Fruit fly (Drosophila melanogaster) whole organism, adult: ENCODE results near the gene PpV.

Source experiments
- CG11617 ChIP-seq: fragments of 200-800 bp; sonication (Bioruptor generic); optimal IDR thresholded peaks from 2 replicates; lab custom pipeline; 2017; ENCODE audit warnings: mild to moderate bottlenecking, missing biosample characterization, missing genetic modification reagents, missing genetic modification characterization
- CG12768 ChIP-seq: fragments of 200-800 bp; sonication (Bioruptor generic); optimal IDR thresholded peaks from 2 replicates; lab custom pipeline; 2017; ENCODE audit warnings: missing biosample characterization, missing genetic modification characterization, mild to moderate bottlenecking, moderate library complexity, missing genetic modification reagents
- CG14711 ChIP-seq: fragments of 200-800 bp; sonication (Bioruptor generic); optimal IDR thresholded peaks from 2 replicates; lab custom pipeline; 2018; ENCODE audit warnings: missing biosample characterization, mild to moderate bottlenecking, missing genetic modification characterization, moderate library complexity
- CG1620 ChIP-seq: fragments of 200-800 bp; sonication (Bioruptor generic); optimal IDR thresholded peaks from 2 replicates; lab custom pipeline; 2016; ENCODE audit warnings: missing biosample characterization, missing genetic modification characterization
- CG33017 ChIP-seq: fragments of 200-800 bp; sonication (Bioruptor generic); optimal IDR thresholded peaks from 2 replicates; lab custom pipeline; 2018; ENCODE audit warnings: missing biosample characterization, mild to moderate bottlenecking, missing genetic modification characterization, moderate library complexity
- CG5204 ChIP-seq: fragments of 200-800 bp; sonication (Bioruptor generic); optimal IDR thresholded peaks from 2 replicates; lab custom pipeline; 2016; ENCODE audit warnings: missing biosample characterization, missing genetic modification characterization
- CG7045 ChIP-seq: fragments of 200-800 bp; sonication (Bioruptor generic); optimal IDR thresholded peaks from 2 replicates; lab custom pipeline; 2017; ENCODE audit warnings: missing biosample characterization, mild to moderate bottlenecking, missing genetic modification characterization
- CG7101 ChIP-seq: fragments of 200-800 bp; sonication (Bioruptor generic); optimal IDR thresholded peaks from 2 replicates; lab custom pipeline; 2018; ENCODE audit warnings: missing biosample characterization, mild to moderate bottlenecking, missing genetic modification characterization, moderate library complexity
- Clk ChIP-seq: fragments of 200-800 bp; sonication (Bioruptor generic); optimal IDR thresholded peaks from 2 replicates; lab custom pipeline; 2017; ENCODE audit warnings: missing biosample characterization, missing genetic modification characterization
- Crg-1 ChIP-seq: fragments of 200-800 bp; sonication (Bioruptor generic); optimal IDR thresholded peaks from 2 replicates; lab custom pipeline; 2016; ENCODE audit warnings: missing biosample characterization, missing genetic modification characterization
- Hr96 ChIP-seq: fragments of 200-800 bp; sonication (Bioruptor generic); optimal IDR thresholded peaks from 2 replicates; lab custom pipeline; 2016; ENCODE audit warnings: missing biosample characterization, missing genetic modification characterization
- Mnt ChIP-seq: fragments of 200-800 bp; sonication (Bioruptor generic); optimal IDR thresholded peaks from 2 replicates; lab custom pipeline; 2016; ENCODE audit warnings: missing biosample characterization, mild to moderate bottlenecking, missing genetic modification characterization
- bab1 ChIP-seq: fragments of 200-800 bp; sonication (Bioruptor generic); optimal IDR thresholded peaks from 3 replicates; lab custom pipeline; 2019; ENCODE audit warnings: missing biosample characterization, mild to moderate bottlenecking, missing genetic modification characterization, moderate library complexity
- cic ChIP-seq: fragments of 200-800 bp; sonication (Bioruptor generic); optimal IDR thresholded peaks from 2 replicates; lab custom pipeline; 2017; ENCODE audit warnings: missing biosample characterization, mild to moderate bottlenecking, missing genetic modification characterization, moderate library complexity
- cnc ChIP-seq, 2 experiments: fragments of >200 bp; optimal IDR thresholded peaks; 2 replicates each; lab custom pipeline; 2017
- kay ChIP-seq: fragments of 200-800 bp; sonication (Bioruptor generic); peaks from one replicate; lab custom pipeline; 2016; ENCODE audit warnings: missing biosample characterization, missing genetic modification characterization, borderline replicate concordance
- ovo ChIP-seq: fragments of 200-800 bp; sonication (Bioruptor generic); optimal IDR thresholded peaks from 2 replicates; lab custom pipeline; 2016; ENCODE audit warnings: missing biosample characterization, missing genetic modification characterization
- pad ChIP-seq: fragments of 200-800 bp; sonication (Bioruptor generic); optimal IDR thresholded peaks from 3 replicates; lab custom pipeline; 2017; ENCODE audit warnings: missing biosample characterization, missing genetic modification characterization, mild to moderate bottlenecking, moderate library complexity, missing genetic modification reagents
- tj ChIP-seq: fragments of 200-800 bp; sonication (Bioruptor generic); optimal IDR thresholded peaks from 3 replicates; lab custom pipeline; 2017; ENCODE audit warnings: missing biosample characterization, mild to moderate bottlenecking, missing genetic modification characterization, moderate library complexity
- toe ChIP-seq: fragments of 200-800 bp; sonication (Bioruptor generic); optimal IDR thresholded peaks from 2 replicates; lab custom pipeline; 2016; ENCODE audit warnings: missing biosample characterization, missing genetic modification characterization

Gene PpV

DNA sequence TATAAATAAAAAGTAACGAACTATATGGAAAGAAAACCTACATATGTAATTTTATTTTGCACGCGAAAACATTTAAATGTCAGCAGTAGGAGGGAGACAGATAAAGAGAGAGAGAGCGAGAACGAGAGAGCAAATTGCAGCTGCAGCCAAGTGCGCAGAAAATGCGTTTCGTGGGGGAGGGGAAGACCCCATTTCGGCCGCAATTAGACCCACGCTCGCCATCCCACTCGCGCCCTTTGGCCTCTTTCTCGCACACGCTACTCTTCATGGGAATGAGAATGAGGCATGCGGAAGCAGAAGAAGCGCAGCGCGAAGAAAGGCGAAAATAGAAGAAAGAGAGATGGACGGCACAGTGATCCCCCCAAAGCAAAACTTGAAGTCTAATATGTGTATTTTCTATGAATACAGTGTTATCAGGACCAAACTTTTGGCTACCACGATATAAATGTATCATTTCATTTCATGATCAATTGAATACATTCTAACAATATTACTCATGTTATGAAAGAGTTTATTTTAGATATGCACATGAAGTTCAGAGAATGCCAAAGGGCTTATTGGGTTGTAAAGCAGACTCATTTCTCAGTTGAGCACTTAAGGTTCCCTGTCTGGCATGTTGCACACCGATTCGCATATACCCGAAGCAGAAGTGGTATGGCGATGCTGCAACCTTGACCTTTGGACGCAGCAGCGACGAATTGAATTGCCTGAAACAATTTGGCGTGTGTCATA is 39.6 kb downstream of the PpV start:
- TF ChIP-seq CG12768 (GFP tag; lab: Kevin White, UChicago) = peak; percentile 30
- TF ChIP-seq toe (GFP tag; lab: Kevin White, UChicago) = no peak
- no peak for TF ChIP-seq CG1620 (GFP tag; lab: Kevin White, UChicago)
- TF ChIP-seq Mnt (GFP tag; lab: Kevin White, UChicago) = peak; percentile 37
- no peak for TF ChIP-seq CG14711 (tag; lab: Kevin White, UChicago)
- no peak for TF ChIP-seq ovo (GFP tag; lab: Kevin White, UChicago)
- peak; percentile 65 for TF ChIP-seq tj (GFP tag; lab: Kevin White, UChicago)
- TF ChIP-seq kay (GFP tag; lab: Kevin White, UChicago) = peak; percentile 36
- TF ChIP-seq bab1 (GFP tag; lab: Kevin White, UChicago) = peak; percentile 53
- TF ChIP-seq Hr96 (GFP tag; lab: Kevin White, UChicago) = peak; percentile 53
- TF ChIP-seq cic (GFP tag; lab: Kevin White, UChicago) = no peak
- TF ChIP-seq CG5204 (GFP tag; lab: Kevin White, UChicago) = peak; percentile 47
- no peak for TF ChIP-seq CG33017 (tag; lab: Kevin White, UChicago)
- peak; percentile 23 for TF ChIP-seq Crg-1 (GFP tag; lab: Kevin White, UChicago)
- peak; percentile 23 for TF ChIP-seq CG7045 (GFP tag; lab: Kevin White, UChicago)
- no peak for TF ChIP-seq Clk (GFP tag; lab: Kevin White, UChicago)
- no peak for TF ChIP-seq cnc (optimal IDR thresholded peaks at IDR 0.05; lab: Kevin White, UChicago)
- peak; percentile 57 for TF ChIP-seq CG11617
- TF ChIP-seq CG7101 (tag; lab: Kevin White, UChicago) = no peak
- TF ChIP-seq pad (GFP tag; lab: Kevin White, UChicago) = peak; percentile 14

- TF ChIP-seq bab1 (GFP tag; lab: Kevin White, UChicago) (peak; percentile 96), CG11617 (peak; percentile 96), Hr96 (GFP tag; lab: Kevin White, UChicago) (peak; percentile 83), ovo (GFP tag; lab: Kevin White, UChicago) (peak; percentile 71), CG7101 (tag; lab: Kevin White, UChicago) (peak; percentile 93), toe (GFP tag; lab: Kevin White, UChicago) (peak; percentile 61), pad (GFP tag; lab: Kevin White, UChicago) (peak; percentile 81), CG33017 (tag; lab: Kevin White, UChicago) (peak; percentile 85), cic (GFP tag; lab: Kevin White, UChicago) (peak; percentile 74), CG12768 (GFP tag; lab: Kevin White, UChicago) (peak; percentile 86), tj (GFP tag; lab: Kevin White, UChicago) (peak; percentile 82), CG5204 (GFP tag; lab: Kevin White, UChicago) (peak; percentile 79), Crg-1 (GFP tag; lab: Kevin White, UChicago) (peak; percentile 73), CG14711 (tag; lab: Kevin White, UChicago) (peak; percentile 86), Mnt (GFP tag; lab: Kevin White, UChicago) (peak; percentile 65), CG1620 (GFP tag; lab: Kevin White, UChicago) (peak; percentile 54), cnc (optimal IDR thresholded peaks at IDR 0.05; lab: Kevin White, UChicago) (no peak), Clk (GFP tag; lab: Kevin White, UChicago) (peak; percentile 46), CG7045 (GFP tag; lab: Kevin White, UChicago) (peak; percentile 89), kay (GFP tag; lab: Kevin White, UChicago) (peak; percentile 92)
Measured at dm6 chrX:6330369-6330949, 42.3 kb downstream of the PpV start, which contains the start of gene CG42240. Gene CG42240 (plus strand): TSS chrX:6330842.
